Fruit fly (Drosophila melanogaster): ENCODE results near the gene CG4364.

Gene CG4364

DNA sequence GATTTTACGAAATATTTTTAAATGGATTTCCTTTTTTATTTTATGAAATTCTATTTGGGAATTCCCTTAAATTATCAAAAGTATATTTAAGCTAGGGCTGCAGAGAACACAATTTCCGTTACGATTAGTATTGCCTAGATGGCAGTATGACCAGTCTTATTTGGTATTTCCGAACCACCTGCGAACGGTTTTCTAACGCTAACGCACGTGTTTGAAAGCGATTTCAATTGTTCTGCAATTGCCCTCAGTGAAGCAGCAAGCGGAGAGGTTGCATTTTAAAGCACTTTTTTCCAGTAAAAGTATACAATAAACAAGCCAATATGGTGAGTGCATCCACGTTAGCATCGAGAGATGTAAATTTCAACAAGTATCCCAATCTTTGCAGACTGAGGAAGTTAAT is 11.5 kb downstream of the CG4364 start, which contains the start of gene hoip:
TSS of gene hoip (plus strand) at position 177 of the 400 bp plus-strand sequence.
- TF ChIP-seq CG8478 (optimal IDR thresholded peaks at IDR 0.05) (no peak), Dll (optimal IDR thresholded peaks at IDR 0.05) (no peak), psq (optimal IDR thresholded peaks at IDR 0.05) (no peak), pan (optimal IDR thresholded peaks at IDR 0.05) (no peak), usp (GFP tag; optimal IDR thresholded peaks at IDR 0.05) (no peak), EcR (GFP tag; optimal IDR thresholded peaks at IDR 0.05) (no peak)

DNA sequence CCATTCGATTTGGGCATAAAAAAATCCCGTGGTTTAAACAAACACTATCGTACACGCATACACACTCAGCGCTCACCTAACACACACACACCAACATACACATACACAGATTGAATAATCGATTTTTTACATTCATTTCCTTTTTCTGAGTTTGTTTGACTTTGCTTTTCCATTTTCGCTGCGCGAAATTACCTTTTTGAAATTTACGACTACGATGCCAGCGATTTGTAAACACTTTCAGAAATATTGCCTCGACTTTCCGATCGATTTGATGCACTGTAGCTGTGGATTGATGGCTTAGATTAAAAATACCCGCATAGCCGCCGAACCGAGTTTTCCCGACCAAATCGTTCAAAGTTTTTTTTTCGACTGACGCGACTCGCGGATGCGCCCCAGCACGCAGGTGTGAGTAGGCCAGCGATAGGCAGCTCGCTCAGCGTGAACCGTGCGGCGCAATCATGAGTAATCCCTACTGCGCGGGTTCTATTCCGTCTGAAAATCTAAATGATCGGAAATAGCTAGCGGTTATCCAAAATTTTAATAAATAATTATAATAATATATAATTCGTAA is 12.1 kb downstream of the CG4364 start, which contains the start of gene Pka-C1:
TSS of gene Pka-C1 (minus strand) at position 375 of the 571 bp plus-strand sequence.
- TF ChIP-seq EcR (GFP tag; optimal IDR thresholded peaks at IDR 0.05) (no peak), Dll (optimal IDR thresholded peaks at IDR 0.05) (no peak), psq (optimal IDR thresholded peaks at IDR 0.05) (no peak), CG8478 (optimal IDR thresholded peaks at IDR 0.05) (no peak), usp (GFP tag; optimal IDR thresholded peaks at IDR 0.05) (no peak), pan (optimal IDR thresholded peaks at IDR 0.05) (no peak)

- TF ChIP-seq CG8478 (optimal IDR thresholded peaks at IDR 0.05) = peak; percentile 60
- TF ChIP-seq pan (optimal IDR thresholded peaks at IDR 0.05) = no peak
Observed at dm6 chr2L:9698092-9698922, 12.8 kb downstream of the CG4364 start.

dm6 chr2L:9697561-9697960 is 13.5 kb downstream of the CG4364 start:
- TF ChIP-seq psq (optimal IDR thresholded peaks at IDR 0.05) (no peak), EcR (GFP tag; optimal IDR thresholded peaks at IDR 0.05) (no peak), pan (optimal IDR thresholded peaks at IDR 0.05) (no peak), CG8478 (optimal IDR thresholded peaks at IDR 0.05) (no peak), usp (GFP tag; optimal IDR thresholded peaks at IDR 0.05) (no peak), Dll (optimal IDR thresholded peaks at IDR 0.05) (no peak)

DNA sequence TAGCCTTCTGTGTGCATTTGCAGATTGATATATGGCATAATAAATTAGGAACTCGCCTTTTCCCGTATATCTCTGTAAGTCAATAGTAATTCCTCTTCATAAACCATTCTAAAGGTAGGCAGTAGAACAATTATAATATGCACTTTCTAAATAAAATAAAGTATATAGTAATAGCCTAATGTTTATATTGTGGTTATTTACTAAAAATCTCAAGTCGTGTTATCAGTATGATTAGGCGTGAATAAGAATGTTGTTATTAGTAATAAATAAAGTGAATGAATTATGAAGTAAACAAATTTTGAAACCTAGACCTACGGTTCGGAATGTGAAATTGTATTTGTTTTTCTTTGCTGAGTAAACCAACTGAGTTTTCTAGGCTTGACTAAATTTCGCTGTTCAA is 15.3 kb downstream of the CG4364 start:
- TF ChIP-seq CG8478 (optimal IDR thresholded peaks at IDR 0.05) (no peak), psq (optimal IDR thresholded peaks at IDR 0.05) (no peak), usp (GFP tag; optimal IDR thresholded peaks at IDR 0.05) (no peak), pan (optimal IDR thresholded peaks at IDR 0.05) (no peak)

DNA sequence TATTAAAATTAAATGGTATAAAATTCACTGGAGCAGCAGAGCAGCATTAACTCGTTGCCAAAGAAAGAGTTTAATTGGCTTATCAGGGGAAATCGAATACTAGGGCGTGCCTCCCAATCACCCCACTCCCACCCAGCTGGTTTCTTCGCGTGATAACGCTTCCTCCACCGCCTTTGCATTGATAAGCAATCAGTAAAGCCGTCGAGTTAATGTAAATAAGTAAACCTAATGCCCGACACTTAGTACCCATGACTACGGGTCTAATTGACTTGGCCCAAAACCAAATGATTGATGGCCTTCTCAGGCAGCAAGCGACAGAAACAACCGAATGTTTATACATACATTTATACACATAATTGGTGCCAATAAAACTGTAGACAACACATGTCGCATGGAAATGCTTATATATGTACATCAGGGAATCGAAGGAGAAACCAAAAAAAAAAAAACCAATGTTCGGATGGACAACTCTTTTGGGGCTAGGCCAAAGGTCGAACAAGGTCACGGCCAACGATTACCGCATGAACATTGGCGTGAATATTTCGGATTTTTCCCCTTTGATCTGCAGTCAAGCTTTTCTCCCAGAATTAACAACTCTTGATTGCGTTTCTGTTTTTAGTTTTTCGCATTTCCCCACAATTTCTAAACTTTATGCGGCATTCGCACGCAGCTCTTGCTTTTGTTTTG is 17.0 kb downstream of the CG4364 start:
- TF ChIP-seq usp (GFP tag; optimal IDR thresholded peaks at IDR 0.05) = no peak
- no peak for TF ChIP-seq psq (optimal IDR thresholded peaks at IDR 0.05)
- no peak for TF ChIP-seq CG8478 (optimal IDR thresholded peaks at IDR 0.05)
- no peak for TF ChIP-seq pan (optimal IDR thresholded peaks at IDR 0.05)
- no peak for TF ChIP-seq EcR (GFP tag; optimal IDR thresholded peaks at IDR 0.05)

dm6 chr2L:9692364-9693348 is 18.4 kb downstream of the CG4364 start:
- TF ChIP-seq psq (optimal IDR thresholded peaks at IDR 0.05) = no peak
- TF ChIP-seq CG8478 (optimal IDR thresholded peaks at IDR 0.05) = no peak
- no peak for TF ChIP-seq Dll (optimal IDR thresholded peaks at IDR 0.05)
- no peak for TF ChIP-seq usp (GFP tag; optimal IDR thresholded peaks at IDR 0.05)
- no peak for TF ChIP-seq pan (optimal IDR thresholded peaks at IDR 0.05)

DNA sequence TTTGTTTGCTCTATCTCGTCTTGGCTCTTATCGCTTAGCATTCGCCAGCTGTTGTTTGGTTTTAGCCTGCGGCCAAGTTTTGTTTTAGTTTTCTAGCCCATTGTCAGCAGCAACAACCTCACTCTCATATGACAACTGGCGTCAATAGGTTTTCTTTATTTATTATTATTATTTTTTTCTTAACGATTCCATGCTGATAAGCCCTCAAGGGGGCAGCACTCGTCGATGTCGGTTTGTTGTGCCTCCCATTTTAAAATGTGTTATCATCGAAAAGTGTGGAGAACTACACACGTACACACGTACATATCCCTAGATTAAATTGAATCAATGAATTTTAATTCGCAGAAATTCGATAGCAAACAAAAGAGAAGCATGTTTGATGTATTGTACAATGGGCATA is 19.8 kb downstream of the CG4364 start:
- TF ChIP-seq EcR (GFP tag; optimal IDR thresholded peaks at IDR 0.05) (no peak), usp (GFP tag; optimal IDR thresholded peaks at IDR 0.05) (no peak), psq (optimal IDR thresholded peaks at IDR 0.05) (no peak), CG8478 (optimal IDR thresholded peaks at IDR 0.05) (no peak), Dll (optimal IDR thresholded peaks at IDR 0.05) (no peak), pan (optimal IDR thresholded peaks at IDR 0.05) (no peak)

DNA sequence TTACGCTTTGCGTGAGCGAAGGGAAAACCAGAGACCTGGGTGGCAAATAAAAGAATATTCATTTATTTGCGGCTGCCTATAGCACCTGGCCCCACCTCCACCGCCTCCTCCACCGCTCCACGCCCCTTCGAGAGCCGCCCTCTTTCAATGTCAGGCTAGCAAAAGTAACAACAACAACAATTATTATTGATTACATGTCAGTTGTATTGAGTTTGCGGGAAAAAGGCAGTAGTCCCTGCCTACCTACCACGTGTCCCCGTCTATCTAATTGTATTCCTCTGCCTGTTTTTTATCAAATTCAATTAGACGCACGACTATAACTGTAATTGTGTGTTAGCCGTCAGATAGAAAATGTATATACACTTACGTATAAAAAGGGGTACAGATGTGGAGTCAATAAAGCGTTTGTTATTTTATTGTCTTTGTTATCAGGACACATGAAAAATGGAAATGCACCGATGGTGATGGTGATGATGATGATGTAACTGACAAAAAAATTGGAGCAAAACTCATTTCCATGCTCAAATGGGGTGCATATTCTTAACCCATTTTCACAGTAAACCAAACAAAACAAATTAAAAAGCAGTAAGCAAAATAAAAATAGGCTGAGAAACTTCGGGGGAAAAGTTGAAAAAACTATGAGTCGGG is 20.4 kb downstream of the CG4364 start:
- TF ChIP-seq Dll (optimal IDR thresholded peaks at IDR 0.05) (no peak), CG8478 (optimal IDR thresholded peaks at IDR 0.05) (no peak), usp (GFP tag; optimal IDR thresholded peaks at IDR 0.05) (no peak), pan (optimal IDR thresholded peaks at IDR 0.05) (no peak), psq (optimal IDR thresholded peaks at IDR 0.05) (no peak), EcR (GFP tag; optimal IDR thresholded peaks at IDR 0.05) (no peak)

- no peak for TF ChIP-seq psq (optimal IDR thresholded peaks at IDR 0.05)
- TF ChIP-seq CG8478 (optimal IDR thresholded peaks at IDR 0.05) = no peak
- no peak for TF ChIP-seq usp (GFP tag; optimal IDR thresholded peaks at IDR 0.05)
- TF ChIP-seq Dll (optimal IDR thresholded peaks at IDR 0.05) = no peak
- TF ChIP-seq pan (optimal IDR thresholded peaks at IDR 0.05) = no peak
- no peak for TF ChIP-seq EcR (GFP tag; optimal IDR thresholded peaks at IDR 0.05)
Observed at dm6 chr2L:9685993-9686392, 25.1 kb downstream of the CG4364 start.

- TF ChIP-seq pan (optimal IDR thresholded peaks at IDR 0.05) (no peak), psq (optimal IDR thresholded peaks at IDR 0.05) (no peak), usp (GFP tag; optimal IDR thresholded peaks at IDR 0.05) (no peak), Dll (optimal IDR thresholded peaks at IDR 0.05) (no peak), EcR (GFP tag; optimal IDR thresholded peaks at IDR 0.05) (no peak), CG8478 (optimal IDR thresholded peaks at IDR 0.05) (no peak)
Observed at dm6 chr2L:9685184-9685583, 25.9 kb downstream of the CG4364 start.

Data from whole organism.